In the genomic region with DNA sequence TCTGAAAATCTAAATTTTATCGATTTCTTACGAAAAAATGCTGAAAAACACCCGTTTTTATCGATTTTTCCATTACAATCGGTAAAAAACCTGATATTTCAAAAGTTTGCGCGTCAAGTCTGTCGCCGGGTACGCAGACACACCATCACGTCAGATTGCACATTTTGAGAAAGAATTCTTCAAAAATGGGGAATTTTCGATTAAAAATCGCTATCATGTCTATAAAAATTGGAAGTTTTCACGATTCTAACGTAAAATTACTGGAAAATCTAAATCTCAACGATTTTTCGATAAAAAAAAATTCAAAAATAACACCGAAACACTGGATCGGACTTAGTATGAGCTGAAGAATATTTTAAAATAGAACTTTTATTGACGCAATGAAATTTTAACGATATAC, we compare ENCODE assay signal across 3 worm cellular contexts.
A peak's percentile ranks its signal among the peaks of the same experiment; 100 is the strongest.
TF ChIP-seq lines count a peak whose summit lies in the region.

F56B3.4 (minus strand) TSS at position 1 of the 400 bp plus-strand sequence.

TF ChIP-seq in whole organism, L1 larva, 84 proteins besides CTCF, POLR2A, EP300 and RAD21:
- TF ChIP-seq ceh-90 (tag; optimal IDR thresholded peaks at IDR 0.05; lab: Kevin White, UChicago) (no peak), F16B12.6 (tag; optimal IDR thresholded peaks at IDR 0.05; lab: Kevin White, UChicago) (peak; percentile 7), nhr-90 (tag; optimal IDR thresholded peaks at IDR 0.05; lab: Kevin White, UChicago; ENCODE audit: poor library complexity) (no peak), nhr-76 (tag; optimal IDR thresholded peaks at IDR 0.05; lab: Kevin White, UChicago) (no peak), isw-1 (GFP tag; IDR thresholded peaks at IDR 0.05; lab: Robert Waterston, UW) (no peak), efl-1 (optimal IDR thresholded peaks at IDR 0.05; lab: Kevin White, UChicago) (peak in 1 of 2 experiments; percentile 41), efl-1 (GFP tag; optimal IDR thresholded peaks at IDR 0.05 in 1 of 2; lab: Kevin White, UChicago) (no peak)

TF ChIP-seq in whole organism, L4 larva, 104 proteins besides CTCF, POLR2A, EP300 and RAD21:
- TF ChIP-seq ZK546.5 (tag; optimal IDR thresholded peaks at IDR 0.05; lab: Kevin White, UChicago) (no peak), hmg-1.1 (GFP tag; IDR thresholded peaks at IDR 0.05; lab: Robert Waterston, UW) (no peak), aly-2 (tag; optimal IDR thresholded peaks at IDR 0.05; lab: Kevin White, UChicago) (no peak), unc-62 (GFP tag; optimal IDR thresholded peaks at IDR 0.05 in 1 of 2; lab: Kevin White, UChicago) (no peak), unc-62 (tag; optimal IDR thresholded peaks at IDR 0.05; lab: Kevin White, UChicago) (no peak), T26A8.4 (GFP tag; IDR thresholded peaks at IDR 0.05; lab: Robert Waterston, UW) (no peak), dve-1 (tag; optimal IDR thresholded peaks at IDR 0.05; lab: Kevin White, UChicago; ENCODE audit: insufficient read depth) (no peak), aha-1 (tag; lab: Kevin White, UChicago) (peak; percentile 42), ama-1 (optimal IDR thresholded peaks at IDR 0.05; lab: Kevin White, UChicago) (peak; percentile 20), php-3 (GFP tag; IDR thresholded peaks at IDR 0.05; lab: Robert Waterston, UW) (no peak), lin-38 (GFP tag; IDR thresholded peaks at IDR 0.05; lab: Robert Waterston, UW) (peak; percentile 57), Y48G9A.11 (GFP tag; IDR thresholded peaks at IDR 0.05; lab: Robert Waterston, UW) (peak; percentile 41; the same call in 1 of the 2 replicates), snpc-1.2 (GFP tag; IDR thresholded peaks at IDR 0.05; lab: Robert Waterston, UW) (no peak), ceh-28 (tag; optimal IDR thresholded peaks at IDR 0.05; lab: Kevin White, UChicago) (peak; percentile 17), daf-12 (tag; optimal IDR thresholded peaks at IDR 0.05; lab: Kevin White, UChicago) (no peak)

TF ChIP-seq in whole organism, young adult, 124 proteins besides CTCF, POLR2A, EP300 and RAD21:
- TF ChIP-seq athp-1 (tag; optimal IDR thresholded peaks at IDR 0.05; lab: Kevin White, UChicago) (no peak), lin-54 (GFP tag; optimal IDR thresholded peaks at IDR 0.05; lab: Kevin White, UChicago) (peak; percentile 8), hrde-1 (tag; optimal IDR thresholded peaks at IDR 0.05; lab: Kevin White, UChicago; ENCODE audit: borderline replicate concordance) (peak; percentile 15), snpc-4 (GFP tag; optimal IDR thresholded peaks at IDR 0.05; lab: Kevin White, UChicago) (peak; percentile 22), snpc-4 (tag; optimal IDR thresholded peaks at IDR 0.05; lab: Kevin White, UChicago) (no peak), madf-10 (tag; optimal IDR thresholded peaks at IDR 0.05; lab: Kevin White, UChicago) (no peak), lsl-1 (GFP tag; optimal IDR thresholded peaks at IDR 0.05; lab: Kevin White, UChicago) (peak; percentile 16), dpl-1 (GFP tag; optimal IDR thresholded peaks at IDR 0.05; lab: Kevin White, UChicago) (no peak), F23B12.7 (tag; optimal IDR thresholded peaks at IDR 0.05; lab: Kevin White, UChicago; ENCODE audit: insufficient read depth) (no peak), D2030.7 (GFP tag; IDR thresholded peaks at IDR 0.05; lab: Robert Waterston, UW) (peak; percentile 17; the same call in 1 of the 2 replicates), snpc-3.4 (tag; optimal IDR thresholded peaks at IDR 0.05; lab: Kevin White, UChicago) (peak; percentile 32), snpc-1.3 (tag; optimal IDR thresholded peaks at IDR 0.05; lab: Kevin White, UChicago; ENCODE audit: insufficient read depth) (peak; percentile 57), madf-6 (GFP tag; IDR thresholded peaks at IDR 0.05; lab: Robert Waterston, UW) (peak; percentile 43; the same call in 1 of the 2 replicates)
